Fruit fly (Drosophila melanogaster): ENCODE data around the gene CG18476.

CG18476 gene

dm6 chr3R:11649449-11649848 lies 28.5 kb downstream of the CG18476 start (continued):
- TF ChIP-seq Dad (GFP tag; optimal IDR thresholded peaks at IDR 0.05) (peak; percentile 96), CG3995 (GFP tag; optimal IDR thresholded peaks at IDR 0.05) (peak; percentile 80), CG11247 (GFP tag; IDR thresholded peaks at IDR 0.05) (peak; percentile 98), chm (GFP tag; IDR thresholded peaks at IDR 0.05) (peak; percentile 95), CG9215 (GFP tag; IDR thresholded peaks at IDR 0.05) (peak; percentile 95), CG4360 (GFP tag; IDR thresholded peaks at IDR 0.05) (peak; percentile 59; the same call in 1 of the 2 replicates), Bgb (GFP tag; IDR thresholded peaks at IDR 0.05; ENCODE audit: partially characterized antibody) (no peak), CG6854 (GFP tag; optimal IDR thresholded peaks at IDR 0.05) (peak; percentile 89), Fer1 (GFP tag; optimal IDR thresholded peaks at IDR 0.05) (peak; percentile 94)

DNA sequence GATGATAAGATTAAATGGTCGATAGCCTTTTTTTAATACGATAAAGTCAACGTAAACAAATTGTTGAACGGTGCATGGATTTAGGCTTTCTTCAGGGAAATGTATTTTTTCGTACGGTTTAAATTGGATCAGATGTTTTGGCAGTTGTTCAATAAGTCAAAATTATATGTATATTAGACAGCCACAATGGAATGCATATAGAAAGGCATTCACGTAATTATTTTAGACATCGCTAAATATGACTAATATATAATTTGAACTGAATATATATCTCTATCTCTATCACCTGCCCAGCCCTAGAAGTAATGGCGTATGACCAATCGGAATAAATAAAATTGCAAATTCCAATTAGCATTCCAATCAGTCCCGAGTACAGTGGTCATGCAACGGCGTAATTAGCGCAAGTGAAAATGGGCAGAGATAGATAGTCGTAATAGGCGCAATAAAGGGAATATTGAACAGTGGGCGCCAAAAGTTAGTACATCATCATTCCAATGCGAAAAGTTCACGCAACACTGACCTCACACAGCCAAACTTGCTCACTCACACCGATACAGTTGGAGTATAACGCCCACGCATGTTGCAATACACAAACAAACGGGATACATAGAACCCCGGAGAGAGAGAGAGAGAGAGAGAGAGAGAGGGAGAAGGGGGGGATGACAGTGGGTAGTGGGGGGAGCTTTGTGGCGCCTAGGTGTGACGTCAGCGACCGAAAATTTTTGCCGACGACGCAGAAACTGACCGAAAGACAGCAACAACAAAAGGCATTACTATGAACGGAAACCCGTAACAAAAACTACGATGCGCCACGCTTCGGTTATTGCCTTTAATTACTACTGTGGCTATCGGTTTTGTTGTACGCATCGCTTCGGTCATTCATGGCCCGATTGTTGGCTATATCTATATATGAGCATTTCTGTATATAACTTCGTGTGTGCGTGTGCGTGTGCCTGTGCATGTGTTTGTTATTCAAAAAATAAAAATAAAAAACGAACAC lies 29.3 kb downstream of the CG18476 start:
- TF ChIP-seq HLH4C (GFP tag; IDR thresholded peaks at IDR 0.05; ENCODE audit: partially characterized antibody) (no peak), CG3847 (GFP tag; IDR thresholded peaks at IDR 0.05) (0 out of 2 replicates have a peak, but pooled peaks have one; percentile 26), dpn (GFP tag; optimal IDR thresholded peaks at IDR 0.05) (no peak), Fer1 (GFP tag; optimal IDR thresholded peaks at IDR 0.05) (peak; percentile 33), slbo (GFP tag; IDR thresholded peaks at IDR 0.05) (0 out of 2 replicates have a peak, but pooled peaks have one; percentile 31), oc (tag; optimal IDR thresholded peaks at IDR 0.05) (no peak), CG15479 (GFP tag; optimal IDR thresholded peaks at IDR 0.05) (peak; percentile 59), Atf3 (GFP tag; optimal IDR thresholded peaks at IDR 0.05) (peak; percentile 47), CG31365 (tag; optimal IDR thresholded peaks at IDR 0.05) (no peak), CG8290 (GFP tag; optimal IDR thresholded peaks at IDR 0.05) (no peak), CG8290 (tag; optimal IDR thresholded peaks at IDR 0.05) (peak in 1 of 2 experiments; percentile 6), Asciz (GFP tag; optimal IDR thresholded peaks at IDR 0.05) (no peak), chif (GFP tag; optimal IDR thresholded peaks at IDR 0.05) (no peak), HHEX (GFP tag; optimal IDR thresholded peaks at IDR 0.05) (peak; percentile 18), HmgZ (tag; optimal IDR thresholded peaks at IDR 0.05) (no peak), H15 (GFP tag; IDR thresholded peaks at IDR 0.05) (no peak), Doc2 (GFP tag; IDR thresholded peaks at IDR 0.05) (no peak), Dbx (GFP tag; IDR thresholded peaks at IDR 0.05) (no peak), Awh (GFP tag; IDR thresholded peaks at IDR 0.05) (no peak), tgo (GFP tag; IDR thresholded peaks at IDR 0.05) (no peak), CG14050 (GFP tag; IDR thresholded peaks at IDR 0.05) (no peak), Hr78 (GFP tag; optimal IDR thresholded peaks at IDR 0.05) (peak in 1 of 2 experiments; percentile 48), CG1647 (GFP tag; optimal IDR thresholded peaks at IDR 0.05) (no peak), CG12104 (GFP tag; optimal IDR thresholded peaks at IDR 0.05) (no peak), stc (GFP tag; IDR thresholded peaks at IDR 0.05) (no peak), CG6175 (GFP tag; IDR thresholded peaks at IDR 0.05) (peak; percentile 53; the same call in 1 of the 3 replicates), aop (GFP tag; IDR thresholded peaks at IDR 0.05) (no peak), Dref (GFP tag; IDR thresholded peaks at IDR 0.05) (no peak), Med (GFP tag) (peak; percentile 78), cwo (GFP tag; optimal IDR thresholded peaks at IDR 0.05) (no peak), Usf (GFP tag; optimal IDR thresholded peaks at IDR 0.05) (no peak), CG9932 (GFP tag; IDR thresholded peaks at IDR 0.05) (0 out of 2 replicates have a peak, but pooled peaks have one; percentile 22), vvl (GFP tag; IDR thresholded peaks at IDR 0.05) (no peak), ash1 (GFP tag; optimal IDR thresholded peaks at IDR 0.05) (peak; percentile 25), CG1832 (GFP tag; optimal IDR thresholded peaks at IDR 0.05) (peak; percentile 57), eve (GFP tag; optimal IDR thresholded peaks at IDR 0.05) (peak in 1 of 2 experiments; percentile 77), Six4 (GFP tag; optimal IDR thresholded peaks at IDR 0.05) (no peak), Pdp1 (GFP tag; optimal IDR thresholded peaks at IDR 0.05) (peak in 1 of 2 experiments; percentile 25), wek (GFP tag; optimal IDR thresholded peaks at IDR 0.05) (no peak)
